Worm (Caenorhabditis elegans) whole organism, early embryonic: ENCODE results near the gene C04C11.25.

Source experiments
- F13C5.2 ChIP-seq: sonication (generic microtip); optimal IDR thresholded peaks from 2 replicates; lab custom pipeline; 2017; ENCODE audit warnings: mild to moderate bottlenecking, missing genetic modification characterization, inconsistent platforms, missing compliant biosample characterization
- tbx-11 ChIP-seq: fragments of 200-800 bp; sonication (Bioruptor generic); IDR thresholded peaks from 2 replicates; pipeline ENCODE4 v1.3.6; 2022; ENCODE audit warnings: missing genetic modification characterization, missing compliant biosample characterization
- tbx-37 ChIP-seq: fragments of 200-800 bp; sonication (Bioruptor generic); conservative IDR thresholded peaks from 2 replicates; pipeline ENCODE4 v1.3.6; 2022; ENCODE audit warnings: missing genetic modification reagents, missing genetic modification characterization, missing compliant biosample characterization

- TF ChIP-seq tbx-11 (GFP tag; lab: Robert Waterston, UW) (no peak), F13C5.2 (tag; lab: Kevin White, UChicago) (no peak), tbx-37 (GFP tag; lab: Robert Waterston, UW) (no peak)
Observed at ce11 chrX:14002739-14003138, 12.5 kb downstream of the C04C11.25 start.
